Fruit fly (Drosophila melanogaster): ENCODE measurements around the gene cindr.
A peak's percentile ranks its signal among the peaks of the same experiment; 100 is the strongest.

The cindr gene

dm6 chr3R:30794564-30795313 is 13.7 kb upstream of the cindr start:
- TF ChIP-seq cic (GFP tag; optimal IDR thresholded peaks at IDR 0.05): no peak
- no peak for TF ChIP-seq ovo (GFP tag; optimal IDR thresholded peaks at IDR 0.05)
- TF ChIP-seq CG1620 (GFP tag; optimal IDR thresholded peaks at IDR 0.05): no peak
- TF ChIP-seq Crg-1 (GFP tag; optimal IDR thresholded peaks at IDR 0.05): no peak
- no peak for TF ChIP-seq Clk (GFP tag; optimal IDR thresholded peaks at IDR 0.05)
- TF ChIP-seq CG11617 (GFP tag; optimal IDR thresholded peaks at IDR 0.05): no peak
- no peak for TF ChIP-seq CG14711 (tag; optimal IDR thresholded peaks at IDR 0.05)
- no peak for TF ChIP-seq cnc (optimal IDR thresholded peaks at IDR 0.05)
- TF ChIP-seq pad (GFP tag; optimal IDR thresholded peaks at IDR 0.05): peak; percentile 67
- TF ChIP-seq tj (GFP tag; optimal IDR thresholded peaks at IDR 0.05): peak; percentile 88
- no peak for TF ChIP-seq CG12768 (GFP tag; optimal IDR thresholded peaks at IDR 0.05)

DNA sequence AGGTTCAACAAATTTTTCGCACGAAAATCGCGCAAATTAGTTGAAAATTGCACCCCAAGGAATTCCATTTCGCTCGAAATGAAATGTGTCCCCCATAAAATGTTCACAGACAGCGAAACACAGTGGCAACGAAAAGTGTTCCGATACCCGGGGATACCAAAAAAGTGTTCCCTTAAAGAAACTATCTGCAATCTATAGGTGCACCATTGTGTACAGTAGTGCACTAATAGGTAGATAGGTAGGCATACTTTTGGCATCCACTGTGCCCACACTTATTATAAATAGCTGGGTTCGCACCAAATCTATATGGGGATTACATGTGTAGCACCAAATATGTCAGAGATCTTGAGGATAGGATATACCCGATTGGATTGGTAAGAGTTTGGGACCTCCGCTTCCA is 11.7 kb upstream of the cindr start:
- TF ChIP-seq bab1 (GFP tag; optimal IDR thresholded peaks at IDR 0.05) (no peak), CG7045 (GFP tag; optimal IDR thresholded peaks at IDR 0.05) (no peak), CG7101 (tag; optimal IDR thresholded peaks at IDR 0.05) (no peak), tj (GFP tag; optimal IDR thresholded peaks at IDR 0.05) (no peak)

- no peak for TF ChIP-seq kay (GFP tag; ENCODE audit: borderline replicate concordance)
- TF ChIP-seq CG7101 (tag; optimal IDR thresholded peaks at IDR 0.05): no peak
- no peak for TF ChIP-seq CG33017 (tag; optimal IDR thresholded peaks at IDR 0.05)
- no peak for TF ChIP-seq CG12768 (GFP tag; optimal IDR thresholded peaks at IDR 0.05)
- TF ChIP-seq Mnt (GFP tag; optimal IDR thresholded peaks at IDR 0.05): no peak
- TF ChIP-seq bab1 (GFP tag; optimal IDR thresholded peaks at IDR 0.05): no peak
- TF ChIP-seq Crg-1 (GFP tag; optimal IDR thresholded peaks at IDR 0.05): no peak
- no peak for TF ChIP-seq cnc (optimal IDR thresholded peaks at IDR 0.05)
- no peak for TF ChIP-seq ovo (GFP tag; optimal IDR thresholded peaks at IDR 0.05)
- no peak for TF ChIP-seq CG5204 (GFP tag; optimal IDR thresholded peaks at IDR 0.05)
- no peak for TF ChIP-seq toe (GFP tag; optimal IDR thresholded peaks at IDR 0.05)
- TF ChIP-seq CG1620 (GFP tag; optimal IDR thresholded peaks at IDR 0.05): no peak
- TF ChIP-seq cic (GFP tag; optimal IDR thresholded peaks at IDR 0.05): no peak
- no peak for TF ChIP-seq tj (GFP tag; optimal IDR thresholded peaks at IDR 0.05)
- TF ChIP-seq pad (GFP tag; optimal IDR thresholded peaks at IDR 0.05): no peak
- TF ChIP-seq CG14711 (tag; optimal IDR thresholded peaks at IDR 0.05): no peak
- no peak for TF ChIP-seq Hr96 (GFP tag; optimal IDR thresholded peaks at IDR 0.05)
- no peak for TF ChIP-seq CG11617 (GFP tag; optimal IDR thresholded peaks at IDR 0.05)
- TF ChIP-seq Clk (GFP tag; optimal IDR thresholded peaks at IDR 0.05): no peak
Observed at dm6 chr3R:30797323-30797911, 11.0 kb upstream of the cindr start.

DNA sequence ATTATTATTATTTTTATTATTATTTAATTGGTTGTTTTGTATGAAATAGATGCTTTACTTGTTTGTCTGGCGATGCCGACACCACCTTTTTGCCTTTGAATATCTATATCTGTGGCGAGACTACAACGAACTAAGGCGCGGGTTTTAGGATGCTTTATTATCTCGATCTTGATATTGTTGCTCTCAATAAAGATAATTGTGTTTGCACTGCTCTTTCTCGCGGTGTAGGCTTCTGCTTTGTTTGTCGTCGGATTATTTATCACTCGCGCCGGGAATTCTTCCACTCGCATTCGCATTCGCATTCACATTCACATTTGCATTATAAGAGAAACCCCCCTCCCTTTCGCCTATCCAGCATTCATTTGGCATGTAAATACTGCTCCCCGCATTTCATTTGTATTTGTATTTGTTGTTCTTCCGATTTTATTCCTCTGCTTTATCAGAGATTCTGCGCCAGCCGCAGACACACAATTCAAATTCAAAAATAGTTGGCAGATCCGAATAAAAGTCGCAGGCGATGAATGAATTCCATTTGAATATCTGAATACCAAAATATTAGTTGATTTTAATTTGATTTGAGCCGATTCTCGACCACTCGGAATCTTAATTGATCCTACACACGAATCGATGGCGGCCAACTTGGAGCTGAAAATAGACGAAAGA is 8.0 kb upstream of the cindr start:
- TF ChIP-seq tj (GFP tag; optimal IDR thresholded peaks at IDR 0.05) (peak; percentile 39), cic (GFP tag; optimal IDR thresholded peaks at IDR 0.05) (peak; percentile 81), CG12768 (GFP tag; optimal IDR thresholded peaks at IDR 0.05) (peak; percentile 75), CG1620 (GFP tag; optimal IDR thresholded peaks at IDR 0.05) (no peak), pad (GFP tag; optimal IDR thresholded peaks at IDR 0.05) (peak; percentile 5), bab1 (GFP tag; optimal IDR thresholded peaks at IDR 0.05) (no peak), ovo (GFP tag; optimal IDR thresholded peaks at IDR 0.05) (peak; percentile 54), kay (GFP tag; ENCODE audit: borderline replicate concordance) (peak; percentile 78), toe (GFP tag; optimal IDR thresholded peaks at IDR 0.05) (no peak), CG5204 (GFP tag; optimal IDR thresholded peaks at IDR 0.05) (no peak), Crg-1 (GFP tag; optimal IDR thresholded peaks at IDR 0.05) (peak; percentile 47), cnc (optimal IDR thresholded peaks at IDR 0.05) (no peak), Clk (GFP tag; optimal IDR thresholded peaks at IDR 0.05) (no peak), Mnt (GFP tag; optimal IDR thresholded peaks at IDR 0.05) (peak; percentile 59), CG7045 (GFP tag; optimal IDR thresholded peaks at IDR 0.05) (peak; percentile 55), CG14711 (tag; optimal IDR thresholded peaks at IDR 0.05) (peak; percentile 17), CG33017 (tag; optimal IDR thresholded peaks at IDR 0.05) (peak; percentile 66), Hr96 (GFP tag; optimal IDR thresholded peaks at IDR 0.05) (peak; percentile 26), CG11617 (GFP tag; optimal IDR thresholded peaks at IDR 0.05) (peak; percentile 63), CG7101 (tag; optimal IDR thresholded peaks at IDR 0.05) (peak; percentile 65)

- TF ChIP-seq pad (GFP tag; optimal IDR thresholded peaks at IDR 0.05) (no peak), CG1620 (GFP tag; optimal IDR thresholded peaks at IDR 0.05) (no peak), bab1 (GFP tag; optimal IDR thresholded peaks at IDR 0.05) (no peak), kay (GFP tag; ENCODE audit: borderline replicate concordance) (no peak), CG7045 (GFP tag; optimal IDR thresholded peaks at IDR 0.05) (no peak), Clk (GFP tag; optimal IDR thresholded peaks at IDR 0.05) (no peak), CG33017 (tag; optimal IDR thresholded peaks at IDR 0.05) (no peak), Hr96 (GFP tag; optimal IDR thresholded peaks at IDR 0.05) (no peak), ovo (GFP tag; optimal IDR thresholded peaks at IDR 0.05) (no peak), Crg-1 (GFP tag; optimal IDR thresholded peaks at IDR 0.05) (no peak)
Observed at dm6 chr3R:30801463-30801862, 7.0 kb upstream of the cindr start.

Data from whole organism, adult.